Fruit fly (Drosophila melanogaster): ENCODE measurements around the gene nerfin-2.
A peak's percentile ranks its signal among the peaks of the same experiment; 100 is the strongest.

nerfin-2 gene

DNA sequence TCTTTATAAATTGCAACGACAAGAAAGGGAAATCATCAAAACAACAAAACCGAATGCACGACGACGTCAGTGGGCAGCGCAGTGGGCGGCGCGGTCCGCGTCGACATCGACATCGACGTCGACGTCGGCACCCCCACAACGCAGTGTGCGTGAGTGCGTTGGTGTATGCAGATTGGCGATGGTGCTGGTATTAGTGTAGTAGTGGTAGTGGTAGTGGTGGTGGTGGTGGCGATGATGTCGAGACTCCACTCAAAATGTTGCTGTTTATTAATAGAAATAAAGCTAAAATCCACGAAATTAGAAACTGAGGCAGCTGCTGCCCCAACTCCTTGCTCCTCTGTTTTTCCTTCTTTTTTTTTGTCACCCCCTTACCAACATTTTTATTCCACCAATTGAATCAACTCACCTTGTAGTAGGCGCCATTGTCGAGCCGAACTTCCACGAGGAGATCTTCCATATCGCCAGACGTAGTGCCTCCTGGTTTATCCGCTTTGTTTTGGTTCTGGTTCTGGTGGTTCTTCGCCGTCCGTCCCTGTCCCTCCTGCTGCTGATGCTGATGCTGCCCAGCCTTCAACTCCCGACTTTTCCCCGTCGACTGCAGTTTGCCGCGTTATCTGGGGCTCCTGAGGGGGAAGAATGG is 37.5 kb downstream of the nerfin-2 start:
- TF ChIP-seq N (GFP tag; optimal IDR thresholded peaks at IDR 0.05) (peak; percentile 58), Vsx2 (GFP tag; optimal IDR thresholded peaks at IDR 0.05; ENCODE audit: partially characterized antibody) (no peak)

- no peak for TF ChIP-seq CG9705 (GFP tag; optimal IDR thresholded peaks at IDR 0.05)
- no peak for TF ChIP-seq sage (GFP tag; optimal IDR thresholded peaks at IDR 0.05)
- TF ChIP-seq Hr83 (GFP tag; optimal IDR thresholded peaks at IDR 0.05; ENCODE audit: poor library complexity, severe bottlenecking) = no peak
- no peak for TF ChIP-seq HLH106 (tag; optimal IDR thresholded peaks at IDR 0.05)
- no peak for TF ChIP-seq Rel (GFP tag; optimal IDR thresholded peaks at IDR 0.05)
- no peak for TF ChIP-seq Rel (tag; optimal IDR thresholded peaks at IDR 0.05)
- TF ChIP-seq br (GFP tag; optimal IDR thresholded peaks at IDR 0.05) = no peak
- TF ChIP-seq N (GFP tag; optimal IDR thresholded peaks at IDR 0.05) = peak; percentile 80
- no peak for TF ChIP-seq lola (GFP tag; optimal IDR thresholded peaks at IDR 0.05)
- no peak for TF ChIP-seq brk (GFP tag; optimal IDR thresholded peaks at IDR 0.05)
- no peak for TF ChIP-seq CrebA (GFP tag; optimal IDR thresholded peaks at IDR 0.05; ENCODE audit: borderline replicate concordance)
- no peak for TF ChIP-seq Hr78 (GFP tag; optimal IDR thresholded peaks at IDR 0.05)
- TF ChIP-seq usp (GFP tag; optimal IDR thresholded peaks at IDR 0.05) = no peak
- TF ChIP-seq dl (GFP tag; optimal IDR thresholded peaks at IDR 0.05; ENCODE audit: insufficient read depth in 1 of 2, partially characterized antibody in 2 of 2) = peak in 1 of 2 experiments; percentile 79
- TF ChIP-seq Dfd (GFP tag; optimal IDR thresholded peaks at IDR 0.05) = no peak
- TF ChIP-seq Dif (GFP tag; optimal IDR thresholded peaks at IDR 0.05; ENCODE audit: partially characterized antibody) = peak; percentile 91
- no peak for TF ChIP-seq sv (GFP tag; optimal IDR thresholded peaks at IDR 0.05)
Observed at dm6 chr3R:10109212-10109880, 38.4 kb downstream of the nerfin-2 start.

DNA sequence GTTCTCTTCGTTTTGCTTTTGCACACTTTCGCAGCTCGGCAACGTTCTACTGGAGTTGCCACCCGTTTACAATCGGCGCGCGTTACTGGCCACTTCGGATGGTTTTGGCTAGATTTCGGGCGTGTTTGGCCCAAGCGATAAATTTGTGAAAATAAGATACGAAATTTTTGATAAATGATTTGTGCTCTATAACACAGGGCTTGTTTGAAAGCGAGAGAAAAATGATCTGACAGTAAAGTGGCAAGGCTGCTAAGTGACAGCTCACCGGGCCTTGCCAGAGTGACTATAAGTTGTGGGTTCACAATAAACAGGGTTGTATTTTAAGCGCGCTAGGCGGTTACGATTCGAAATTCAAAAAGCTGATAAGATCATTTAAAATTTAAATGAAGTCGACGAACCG is 39.0 kb downstream of the nerfin-2 start, which contains the start of gene Fmr1:
TSS of gene Fmr1 (minus strand) at position 184 of the 400 bp plus-strand sequence.
- TF ChIP-seq usp (GFP tag; optimal IDR thresholded peaks at IDR 0.05) = no peak
- no peak for TF ChIP-seq dl (GFP tag; optimal IDR thresholded peaks at IDR 0.05; ENCODE audit: insufficient read depth in 1 of 2, partially characterized antibody in 2 of 2)
- no peak for TF ChIP-seq jim (GFP tag; optimal IDR thresholded peaks at IDR 0.05)
- TF ChIP-seq woc (GFP tag; optimal IDR thresholded peaks at IDR 0.05) = no peak
- TF ChIP-seq ey (GFP tag; optimal IDR thresholded peaks at IDR 0.05) = peak; percentile 26
- TF ChIP-seq Sp1 (GFP tag; optimal IDR thresholded peaks at IDR 0.05) = no peak
- TF ChIP-seq OdsH (GFP tag; optimal IDR thresholded peaks at IDR 0.05) = peak; percentile 11
- TF ChIP-seq brk (GFP tag; optimal IDR thresholded peaks at IDR 0.05) = no peak
- no peak for TF ChIP-seq Abd-B (GFP tag; optimal IDR thresholded peaks at IDR 0.05)
- TF ChIP-seq lola (GFP tag; optimal IDR thresholded peaks at IDR 0.05) = no peak
- TF ChIP-seq h (GFP tag; optimal IDR thresholded peaks at IDR 0.05) = peak; percentile 60
- TF ChIP-seq dmrt93B (GFP tag; optimal IDR thresholded peaks at IDR 0.05) = no peak
- TF ChIP-seq Myc (optimal IDR thresholded peaks at IDR 0.05) = peak; percentile 37
- TF ChIP-seq CG9705 (GFP tag; optimal IDR thresholded peaks at IDR 0.05) = peak; percentile 31
- no peak for TF ChIP-seq Jra (GFP tag; optimal IDR thresholded peaks at IDR 0.05)
- no peak for TF ChIP-seq sv (GFP tag; optimal IDR thresholded peaks at IDR 0.05)
- TF ChIP-seq Dfd (GFP tag; optimal IDR thresholded peaks at IDR 0.05) = no peak
- peak; percentile 40 for TF ChIP-seq br (GFP tag; optimal IDR thresholded peaks at IDR 0.05)
- peak in 1 of 2 experiments; percentile 57 for TF ChIP-seq foxo (GFP tag; optimal IDR thresholded peaks at IDR 0.05)
- TF ChIP-seq sage (GFP tag; optimal IDR thresholded peaks at IDR 0.05) = no peak
- TF ChIP-seq GATAd (GFP tag; optimal IDR thresholded peaks at IDR 0.05) = peak; percentile 77
- TF ChIP-seq dsf (GFP tag; optimal IDR thresholded peaks at IDR 0.05; ENCODE audit: borderline replicate concordance) = no peak
- no peak for TF ChIP-seq tai (GFP tag; optimal IDR thresholded peaks at IDR 0.05)
- no peak for TF ChIP-seq Hnf4 (GFP tag; optimal IDR thresholded peaks at IDR 0.05)
- TF ChIP-seq HLH106 (tag; optimal IDR thresholded peaks at IDR 0.05) = peak; percentile 50
- no peak for TF ChIP-seq Vsx2 (GFP tag; optimal IDR thresholded peaks at IDR 0.05; ENCODE audit: partially characterized antibody)
- no peak for TF ChIP-seq Hr83 (GFP tag; optimal IDR thresholded peaks at IDR 0.05; ENCODE audit: poor library complexity, severe bottlenecking)
- no peak for TF ChIP-seq Dif (GFP tag; optimal IDR thresholded peaks at IDR 0.05; ENCODE audit: partially characterized antibody)
- TF ChIP-seq Mio (GFP tag; optimal IDR thresholded peaks at IDR 0.05) = no peak
- TF ChIP-seq rgr (GFP tag; optimal IDR thresholded peaks at IDR 0.05) = peak; percentile 29
- no peak for TF ChIP-seq pan (optimal IDR thresholded peaks at IDR 0.05)
- no peak for TF ChIP-seq N (GFP tag; optimal IDR thresholded peaks at IDR 0.05)
- TF ChIP-seq psq (GFP tag; optimal IDR thresholded peaks at IDR 0.05) = peak; percentile 97
- peak; percentile 59 for TF ChIP-seq fru (GFP tag; optimal IDR thresholded peaks at IDR 0.05)
- no peak for TF ChIP-seq CrebA (GFP tag; optimal IDR thresholded peaks at IDR 0.05; ENCODE audit: borderline replicate concordance)
- TF ChIP-seq CG32264 (GFP tag; optimal IDR thresholded peaks at IDR 0.05) = no peak
- TF ChIP-seq Hr78 (GFP tag; optimal IDR thresholded peaks at IDR 0.05) = no peak
- TF ChIP-seq Rel (GFP tag; optimal IDR thresholded peaks at IDR 0.05) = no peak
- TF ChIP-seq Rel (tag; optimal IDR thresholded peaks at IDR 0.05) = peak; percentile 12

Data from whole organism, wandering third instar larva.